Fruit fly (Drosophila melanogaster): ENCODE results near the gene GCS2beta.

DNA sequence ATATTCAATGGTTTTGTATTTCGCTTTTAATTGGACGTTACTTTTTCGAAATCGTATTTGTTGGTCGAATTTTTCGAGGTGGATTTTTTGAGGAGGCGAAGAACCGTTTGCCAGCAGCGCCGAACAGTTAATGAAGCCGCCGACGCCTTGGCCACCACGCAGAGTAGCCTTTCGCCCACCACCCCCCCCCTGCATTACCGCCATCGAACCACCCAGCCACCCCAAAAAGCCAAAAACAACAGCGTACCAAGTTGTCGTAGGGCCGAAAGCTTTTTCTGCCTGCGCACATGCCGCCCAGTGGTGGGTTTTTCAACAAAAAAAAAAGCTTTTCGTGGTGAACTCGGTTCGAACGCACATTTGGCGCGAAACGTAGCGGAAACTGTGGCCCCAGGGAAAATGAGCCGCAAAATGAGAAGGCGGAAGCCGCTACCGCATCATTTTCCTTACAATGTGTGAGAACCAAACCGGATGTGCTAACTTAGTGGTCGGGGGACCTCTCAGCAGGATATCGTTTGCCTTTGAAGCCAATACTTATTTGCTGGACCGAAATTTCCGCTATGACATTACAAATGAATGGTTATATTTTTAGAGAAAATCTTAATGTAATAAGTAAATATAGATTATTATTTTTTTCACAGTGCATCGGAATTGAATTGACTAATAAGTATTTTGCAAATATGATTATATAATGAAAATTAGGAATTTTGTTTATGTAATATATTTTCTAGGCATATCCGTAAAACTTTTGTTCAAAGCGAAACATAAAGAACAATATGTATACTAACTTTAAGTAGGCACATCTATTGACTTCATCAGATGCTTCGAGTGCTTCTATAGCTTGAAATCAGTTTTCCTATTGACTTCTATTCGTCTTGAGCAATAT lies 50.8 kb downstream of the GCS2beta start, which contains the start of the genes Dif and CG5043:
- TF ChIP-seq Clk (GFP tag; optimal IDR thresholded peaks at IDR 0.05) (no peak), cic (GFP tag; optimal IDR thresholded peaks at IDR 0.05) (no peak), CG7045 (GFP tag; optimal IDR thresholded peaks at IDR 0.05) (no peak), toe (GFP tag; optimal IDR thresholded peaks at IDR 0.05) (no peak), CG7101 (tag; optimal IDR thresholded peaks at IDR 0.05) (no peak)

All from whole organism, adult.